Fruit fly (Drosophila melanogaster) whole organism, wandering third instar larva: ENCODE data around the gene smog.
A peak's percentile ranks its signal among the peaks of the same experiment; 100 is the strongest.

Source experiments
- Abd-B ChIP-seq: fragments of >200 bp; optimal IDR thresholded peaks from 2 replicates; lab custom pipeline; 2017; ENCODE audit warnings: missing biosample characterization, missing genetic modification characterization
- CG32264 ChIP-seq: fragments of 200-800 bp; sonication (Bioruptor generic); optimal IDR thresholded peaks from 2 replicates; lab custom pipeline; 2016; ENCODE audit warnings: missing biosample characterization, missing genetic modification characterization
- CG9705 ChIP-seq: fragments of 200-800 bp; sonication (Bioruptor generic); optimal IDR thresholded peaks from 2 replicates; lab custom pipeline; 2018; ENCODE audit warnings: missing biosample characterization, mild to moderate bottlenecking, missing genetic modification characterization
- CrebA ChIP-seq: fragments of 200-800 bp; sonication (Bioruptor generic); optimal IDR thresholded peaks from 2 replicates; lab custom pipeline; 2016; ENCODE audit warnings: missing biosample characterization, mild to moderate bottlenecking, missing genetic modification characterization, borderline replicate concordance
- Dfd ChIP-seq: fragments of >200 bp; optimal IDR thresholded peaks from 2 replicates; lab custom pipeline; 2017; ENCODE audit warnings: missing biosample characterization, missing genetic modification characterization
- Dif ChIP-seq: fragments of 200-275, 200-300 bp; sonication (Bioruptor generic); optimal IDR thresholded peaks from 2 replicates; lab custom pipeline; 2018; ENCODE audit warnings: missing biosample characterization, missing genetic modification characterization; ENCODE audit not compliant: partially characterized antibody
- HLH106 ChIP-seq: fragments of 200-800 bp; optimal IDR thresholded peaks from 3 replicates; lab custom pipeline; 2019; ENCODE audit warnings: missing biosample characterization, mild to moderate bottlenecking, missing genetic modification characterization, moderate library complexity
- Hnf4 ChIP-seq: fragments of 200-800 bp; sonication (Bioruptor generic); optimal IDR thresholded peaks from 2 replicates; lab custom pipeline; 2016; ENCODE audit warnings: missing biosample characterization, mild to moderate bottlenecking, missing genetic modification characterization
- Hr78 ChIP-seq: fragments of >200 bp; optimal IDR thresholded peaks from 2 replicates; lab custom pipeline; 2017; ENCODE audit warnings: missing biosample characterization, missing genetic modification characterization
- Hr83 ChIP-seq: fragments of 200-300 bp; sonication (Bioruptor generic); optimal IDR thresholded peaks from 2 replicates; lab custom pipeline; 2016; ENCODE audit warnings: missing biosample characterization, mild to moderate bottlenecking, missing genetic modification characterization, moderate library complexity; ENCODE audit not compliant: poor library complexity, severe bottlenecking
- Jra ChIP-seq: sonication (Bioruptor generic); optimal IDR thresholded peaks from 2 replicates; lab custom pipeline; 2016; ENCODE audit warnings: missing biosample characterization, missing genetic modification characterization
- Myc ChIP-seq: fragments of >200 bp; optimal IDR thresholded peaks from 2 replicates; lab custom pipeline; 2017
- N ChIP-seq: fragments of >200 bp; optimal IDR thresholded peaks from 2 replicates; lab custom pipeline; 2018; ENCODE audit warnings: missing biosample characterization, missing external identifiers, missing genetic modification characterization
- OdsH ChIP-seq: fragments of 200-800 bp; sonication (Bioruptor generic); optimal IDR thresholded peaks from 2 replicates; lab custom pipeline; 2016; ENCODE audit warnings: missing biosample characterization, mild to moderate bottlenecking, missing genetic modification characterization
- Sp1 ChIP-seq: fragments of 200-800 bp; sonication (Bioruptor generic); optimal IDR thresholded peaks from 3 replicates; lab custom pipeline; 2019; ENCODE audit warnings: missing biosample characterization, mild to moderate bottlenecking, missing genetic modification characterization, moderate library complexity
- Vsx2 ChIP-seq: fragments of 200-300, 225-300 bp; sonication (Bioruptor generic); optimal IDR thresholded peaks from 2 replicates; lab custom pipeline; 2018; ENCODE audit warnings: missing biosample characterization, missing genetic modification characterization; ENCODE audit not compliant: partially characterized antibody
- brk ChIP-seq: fragments of 200-800 bp; sonication (Bioruptor generic); optimal IDR thresholded peaks from 2 replicates; lab custom pipeline; 2016; ENCODE audit warnings: missing biosample characterization, mild to moderate bottlenecking, missing genetic modification characterization
- dmrt93B ChIP-seq: fragments of 200-800 bp; sonication (Bioruptor generic); optimal IDR thresholded peaks from 2 replicates; lab custom pipeline; 2018; ENCODE audit warnings: missing biosample characterization, mild to moderate bottlenecking, missing genetic modification characterization
- dsf ChIP-seq: sonication (Bioruptor generic); optimal IDR thresholded peaks from 2 replicates; lab custom pipeline; 2016; ENCODE audit warnings: missing biosample characterization, missing genetic modification characterization, borderline replicate concordance
- ey ChIP-seq: fragments of 200-800 bp; sonication (Bioruptor generic); optimal IDR thresholded peaks from 2 replicates; lab custom pipeline; 2016; ENCODE audit warnings: missing biosample characterization, missing genetic modification characterization
- foxo ChIP-seq, 2 experiments: fragments of 200-800 bp; sonication (Bioruptor generic); optimal IDR thresholded peaks; 2 replicates in 1 of 2; 3 replicates in 1 of 2; lab custom pipeline; 2016 to 2017; ENCODE audit warnings: missing biosample characterization in 2 of 2, missing genetic modification characterization in 2 of 2
- fru ChIP-seq: fragments of 200-800 bp; sonication (Bioruptor generic); optimal IDR thresholded peaks from 3 replicates; lab custom pipeline; 2016; ENCODE audit warnings: missing biosample characterization, mild to moderate bottlenecking, missing genetic modification characterization
- h ChIP-seq: fragments of 200-800 bp; sonication (Bioruptor generic); optimal IDR thresholded peaks from 3 replicates; lab custom pipeline; 2016; ENCODE audit warnings: missing biosample characterization, mild to moderate bottlenecking, missing genetic modification characterization
- lola ChIP-seq: fragments of >200 bp; optimal IDR thresholded peaks from 2 replicates; lab custom pipeline; 2017; ENCODE audit warnings: missing biosample characterization, missing genetic modification characterization
- pan ChIP-seq: fragments of >200 bp; optimal IDR thresholded peaks from 2 replicates; lab custom pipeline; 2017
- psq ChIP-seq: fragments of 200-800 bp; sonication (Bioruptor generic); optimal IDR thresholded peaks from 3 replicates; lab custom pipeline; 2017; ENCODE audit warnings: missing biosample characterization, mild to moderate bottlenecking, missing genetic modification characterization, moderate library complexity
- rgr ChIP-seq: fragments of 200-800 bp; sonication (Bioruptor generic); optimal IDR thresholded peaks from 3 replicates; lab custom pipeline; 2016; ENCODE audit warnings: missing biosample characterization, mild to moderate bottlenecking, missing genetic modification characterization
- sage ChIP-seq: fragments of 200-800 bp; sonication (Bioruptor generic); optimal IDR thresholded peaks from 2 replicates; lab custom pipeline; 2016; ENCODE audit warnings: missing biosample characterization, mild to moderate bottlenecking, missing genetic modification characterization
- sv ChIP-seq: fragments of 200-800 bp; sonication (Bioruptor generic); optimal IDR thresholded peaks from 3 replicates; lab custom pipeline; 2016; ENCODE audit warnings: missing biosample characterization, missing genetic modification characterization
- tai ChIP-seq: sonication (Bioruptor generic); optimal IDR thresholded peaks from 2 replicates; lab custom pipeline; 2016; ENCODE audit warnings: missing biosample characterization, missing genetic modification characterization
- usp ChIP-seq: fragments of >200 bp; optimal IDR thresholded peaks from 2 replicates; lab custom pipeline; 2017; ENCODE audit warnings: missing biosample characterization, missing genetic modification characterization
- woc ChIP-seq: sonication (Bioruptor generic); optimal IDR thresholded peaks from 2 replicates; lab custom pipeline; 2016; ENCODE audit warnings: missing biosample characterization, mild to moderate bottlenecking, missing genetic modification characterization

smog gene

DNA sequence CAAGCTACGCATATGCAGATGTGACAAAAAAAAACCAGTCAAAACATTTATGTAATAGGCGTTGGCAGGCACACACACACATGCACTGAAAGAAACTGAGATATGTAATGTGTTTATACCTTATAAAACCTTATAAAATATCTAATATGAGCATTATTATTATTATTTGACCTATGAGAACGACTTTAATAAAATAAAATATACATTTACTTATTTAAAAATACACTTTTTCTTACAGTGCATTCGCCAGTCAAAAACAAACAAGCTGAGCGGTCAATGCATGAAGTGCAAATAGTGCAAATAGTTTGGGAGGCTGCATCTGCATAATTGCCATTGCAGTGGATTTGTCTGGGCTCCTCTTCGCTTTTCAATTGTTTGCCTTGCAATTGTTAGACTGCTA, 55.3 kb downstream of the smog start:
- TF ChIP-seq CrebA (GFP tag; lab: Kevin White, UChicago): no peak
- no peak for TF ChIP-seq Abd-B (GFP tag; lab: Kevin White, UChicago)
- no peak for TF ChIP-seq rgr (GFP tag; lab: Kevin White, UChicago)
- TF ChIP-seq woc (GFP tag; lab: Kevin White, UChicago): no peak
- no peak for TF ChIP-seq usp (GFP tag; lab: Kevin White, UChicago)
- no peak for TF ChIP-seq Dfd (GFP tag; lab: Kevin White, UChicago)
- no peak for TF ChIP-seq N (GFP tag; lab: Kevin White, UChicago)
- peak; percentile 16 for TF ChIP-seq h (GFP tag; lab: Kevin White, UChicago)
- TF ChIP-seq brk (GFP tag; lab: Kevin White, UChicago): no peak
- TF ChIP-seq Hr78 (GFP tag; lab: Kevin White, UChicago): no peak
- peak; percentile 3 for TF ChIP-seq sv (GFP tag; lab: Kevin White, UChicago)
- TF ChIP-seq, all 38 proteins: peak for 2

DNA sequence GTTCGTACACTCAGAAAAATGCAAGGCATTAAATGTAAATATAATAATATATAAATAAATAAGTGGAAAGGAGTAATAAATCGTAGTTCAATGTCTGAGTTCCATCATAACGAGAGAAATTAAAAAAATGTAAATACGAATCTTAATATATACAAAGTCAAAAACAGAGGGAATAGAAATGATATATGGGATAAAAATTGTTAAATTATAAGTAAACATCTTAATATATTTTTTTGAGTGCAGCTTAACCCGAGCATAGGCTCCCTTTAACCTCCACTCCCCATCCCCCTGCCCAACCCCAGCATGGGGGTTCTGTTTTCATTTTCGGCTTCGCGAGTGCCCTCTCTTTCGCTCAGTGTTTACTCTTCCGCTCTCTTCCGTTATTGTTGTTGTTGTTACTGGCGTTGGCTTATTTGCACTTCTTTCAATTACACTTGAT, 63.1 kb downstream of the smog start:
- TF ChIP-seq Jra (GFP tag; lab: Kevin White, UChicago): no peak
- TF ChIP-seq pan (lab: Kevin White, UChicago): no peak
- TF ChIP-seq lola: no peak
- TF ChIP-seq sv (GFP tag; lab: Kevin White, UChicago): no peak
- TF ChIP-seq woc (GFP tag; lab: Kevin White, UChicago): no peak
- no peak for TF ChIP-seq Vsx2 (GFP tag; lab: Kevin White, UChicago)
- TF ChIP-seq Abd-B (GFP tag; lab: Kevin White, UChicago): no peak
- TF ChIP-seq HLH106 (tag; lab: Kevin White, UChicago): peak; percentile 41
- peak; percentile 15 for TF ChIP-seq dmrt93B (GFP tag; lab: Kevin White, UChicago)
- TF ChIP-seq Myc (lab: Kevin White, UChicago): no peak
- no peak for TF ChIP-seq CG32264 (GFP tag; lab: Kevin White, UChicago)
- TF ChIP-seq h (GFP tag; lab: Kevin White, UChicago): no peak
- TF ChIP-seq Hnf4 (GFP tag; lab: Kevin White, UChicago): no peak
- no peak for TF ChIP-seq CrebA (GFP tag; lab: Kevin White, UChicago)
- TF ChIP-seq Dif (GFP tag; lab: Kevin White, UChicago): no peak
- TF ChIP-seq fru: no peak
- TF ChIP-seq Sp1: peak; percentile 19
- TF ChIP-seq sage (GFP tag; lab: Kevin White, UChicago): no peak
- no peak for TF ChIP-seq tai (GFP tag; lab: Kevin White, UChicago)
- no peak for TF ChIP-seq rgr (GFP tag; lab: Kevin White, UChicago)
- peak; percentile 64 for TF ChIP-seq psq
- TF ChIP-seq Hr83 (GFP tag; lab: Kevin White, UChicago): no peak
- TF ChIP-seq foxo (GFP tag; optimal IDR thresholded peaks at IDR 0.05; lab: Kevin White, UChicago): peak in 1 of 2 experiments; percentile 44
- no peak for TF ChIP-seq CG9705 (GFP tag; lab: Kevin White, UChicago)
- TF ChIP-seq, all 38 proteins: peak for 5

DNA sequence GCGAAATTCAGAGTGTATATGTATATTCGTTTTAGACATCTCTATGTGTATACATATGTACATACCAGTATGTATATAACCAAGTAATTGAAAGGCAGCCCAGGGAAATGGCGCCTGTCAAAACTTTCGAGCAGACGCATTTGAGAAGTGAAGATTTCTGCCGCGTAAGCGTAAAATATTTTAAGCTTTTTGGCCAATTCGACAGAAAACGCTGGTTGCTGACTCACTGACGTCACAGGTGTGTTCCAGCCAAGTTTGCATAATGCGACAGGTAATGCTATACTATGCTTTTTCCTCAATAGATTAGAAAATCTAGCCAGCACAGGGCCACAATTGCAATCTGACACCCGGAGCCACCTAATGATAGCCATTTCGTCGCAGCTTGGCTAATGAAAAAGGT, 64.1 kb downstream of the smog start:
- TF ChIP-seq OdsH (GFP tag; lab: Kevin White, UChicago) (no peak), Hr83 (GFP tag; lab: Kevin White, UChicago) (no peak), Hr78 (GFP tag; lab: Kevin White, UChicago) (no peak), dmrt93B (GFP tag; lab: Kevin White, UChicago) (no peak), dsf (GFP tag; lab: Kevin White, UChicago) (no peak), sv (GFP tag; lab: Kevin White, UChicago) (no peak), woc (GFP tag; lab: Kevin White, UChicago) (no peak), lola (no peak), Jra (GFP tag; lab: Kevin White, UChicago) (no peak), h (GFP tag; lab: Kevin White, UChicago) (no peak), CG32264 (GFP tag; lab: Kevin White, UChicago) (no peak), ey (no peak), Abd-B (GFP tag; lab: Kevin White, UChicago) (no peak)
